Worm (Caenorhabditis elegans) whole organism, L3 larva: ENCODE measurements around the gene C18E9.9.

Experiments used
- R02D3.7 ChIP-seq: fragments of 150-350 bp; optimal IDR thresholded peaks from 2 replicates; lab custom pipeline; 2014; ENCODE audit warnings: missing biosample characterization, missing genetic modification characterization
- ZK546.5 ChIP-seq: sonication (generic microtip); optimal IDR thresholded peaks from 2 replicates; lab custom pipeline; 2017; ENCODE audit warnings: missing biosample characterization, missing genetic modification characterization
- nhr-237 ChIP-seq: fragments of 150-350 bp; optimal IDR thresholded peaks from 2 replicates; lab custom pipeline; 2014; ENCODE audit warnings: missing biosample characterization, missing genetic modification characterization
- nhr-43 ChIP-seq: sonication (generic microtip); optimal IDR thresholded peaks from 2 replicates; lab custom pipeline; 2016; ENCODE audit warnings: mild to moderate bottlenecking, missing genetic modification characterization, missing compliant biosample characterization; ENCODE audit not compliant: poor library complexity, severe bottlenecking
- nhr-76 ChIP-seq: fragments of 150-350 bp; sonication (generic microtip); optimal IDR thresholded peaks from 5 replicates; lab custom pipeline; 2014; ENCODE audit warnings: missing biosample characterization, missing genetic modification characterization
- nhr-77 ChIP-seq: fragments of 150-350 bp; optimal IDR thresholded peaks from 2 replicates; lab custom pipeline; 2014; ENCODE audit warnings: missing biosample characterization, missing genetic modification characterization
- skn-1 ChIP-seq: fragments of 150-350 bp; optimal IDR thresholded peaks from 2 replicates; lab custom pipeline; 2014; ENCODE audit warnings: missing biosample characterization, missing genetic modification characterization

DNA sequence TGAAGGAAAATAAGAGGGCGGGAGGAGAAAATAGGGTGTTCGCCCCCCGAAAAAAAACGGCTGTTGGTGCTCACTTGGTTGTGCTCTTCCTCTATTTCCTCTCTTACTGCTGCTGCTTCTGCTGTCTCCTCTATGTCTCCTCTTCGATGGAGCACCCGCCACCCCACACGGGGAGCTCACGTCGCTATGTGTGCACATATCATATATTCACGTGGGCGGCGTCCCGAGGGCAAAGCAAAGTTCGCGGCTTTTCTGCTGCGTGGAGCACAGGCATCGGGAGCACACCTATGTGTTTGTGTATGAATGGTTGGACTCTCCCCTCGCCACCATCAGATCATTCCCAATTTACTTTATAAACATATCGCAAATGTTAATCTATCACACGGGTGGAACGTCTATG is 24.0 kb upstream of the C18E9.9 start:
- no peak for TF ChIP-seq skn-1 (tag; lab: Kevin White, UChicago)
- no peak for TF ChIP-seq nhr-43 (tag; lab: Kevin White, UChicago)
- no peak for TF ChIP-seq ZK546.5 (tag; lab: Kevin White, UChicago)
- TF ChIP-seq nhr-77 (tag; lab: Kevin White, UChicago), result no peak
- no peak for TF ChIP-seq R02D3.7 (tag; lab: Kevin White, UChicago)
- no peak for TF ChIP-seq nhr-76 (tag; lab: Kevin White, UChicago)
- no peak for TF ChIP-seq nhr-237 (tag; lab: Kevin White, UChicago)
